Fruit fly (Drosophila melanogaster) S2 (cell line): Measurements from ENCODE around the gene CG31780.

Experiments
- CG8478 ChIP-seq: fragments of >200 bp; optimal IDR thresholded peaks from 2 replicates; lab custom pipeline; 2018
- CTCF ChIP-seq, 2 experiments: fragments of >200 bp; optimal IDR thresholded peaks; 2 replicates each; lab custom pipeline; 2018

Gene CG31780

DNA sequence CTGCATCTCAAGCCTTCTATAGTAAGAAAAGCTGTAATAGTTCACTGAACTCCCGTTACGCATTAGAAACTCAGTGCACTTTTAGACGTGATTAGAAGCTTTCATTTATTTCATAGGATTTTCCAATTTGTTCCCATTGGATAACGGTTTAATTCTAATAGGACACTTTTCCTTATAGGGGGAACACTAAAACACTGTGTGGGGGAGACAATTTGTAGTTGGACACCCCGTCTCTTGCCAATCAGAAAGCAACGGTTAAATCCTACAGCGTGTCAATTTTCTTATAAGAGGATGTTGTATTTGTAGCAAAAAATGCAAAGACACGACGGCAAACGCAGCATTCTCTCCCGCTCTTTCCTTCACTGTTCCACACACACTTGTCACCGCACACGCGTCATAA lies 50.2 kb downstream of the CG31780 start:
- TF ChIP-seq CG8478 (lab: Kevin White, UChicago) (no peak), CTCF (optimal IDR thresholded peaks at IDR 0.05; lab: Kevin White, UChicago) (no peak)

DNA sequence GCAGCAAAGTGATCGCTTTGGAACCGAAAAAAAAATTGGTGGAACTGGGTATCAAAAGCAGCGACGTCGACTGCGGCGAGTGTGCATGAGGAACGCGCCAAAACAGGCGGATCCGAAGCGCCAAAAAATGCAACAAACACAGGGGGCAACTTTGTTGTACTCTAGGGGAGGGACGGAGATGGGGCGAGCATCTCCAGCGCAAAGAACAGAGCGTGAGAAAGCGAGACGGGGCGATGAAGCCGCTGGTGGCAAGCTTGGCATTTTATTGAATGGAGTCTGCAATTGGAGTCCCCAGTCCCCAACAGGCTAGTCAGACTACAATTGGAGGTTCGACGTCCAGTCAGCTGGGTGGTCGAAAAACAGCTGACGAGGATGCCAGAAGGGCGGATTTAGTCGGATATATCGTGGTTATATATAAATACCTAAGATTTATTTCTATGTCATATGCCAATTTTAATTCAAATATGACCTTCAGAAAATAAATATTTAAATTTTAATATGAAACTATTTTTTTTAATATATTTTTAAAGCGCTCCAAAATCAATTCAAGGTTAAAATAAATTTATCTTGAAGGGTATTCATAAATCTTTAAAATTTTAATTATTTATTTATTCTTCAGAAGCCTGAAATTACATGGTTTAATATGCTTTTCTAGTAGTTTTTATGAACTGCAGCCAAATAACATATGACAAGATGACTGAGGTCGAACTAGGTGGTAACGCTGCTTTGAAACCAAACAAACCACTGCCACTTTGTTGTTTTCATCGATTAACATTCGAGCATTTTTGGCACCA lies 51.0 kb downstream of the CG31780 start:
- TF ChIP-seq CTCF (optimal IDR thresholded peaks at IDR 0.05; lab: Kevin White, UChicago): no peak
- no peak for TF ChIP-seq CG8478 (lab: Kevin White, UChicago)
